Fruit fly (Drosophila melanogaster) whole organism, embryonic: Measurements from ENCODE around the gene CG2256.
A peak's percentile ranks its signal among the peaks of the same experiment; 100 is the strongest.

Source experiments
- ATbp ChIP-seq: fragments of 200-800 bp; sonication (Bioruptor generic); optimal IDR thresholded peaks from 2 replicates; lab custom pipeline; 2017; ENCODE audit warnings: missing biosample characterization, mild to moderate bottlenecking, missing genetic modification characterization, missing genetic modification reagents
- BEAF-32 ChIP-seq: fragments of 200-800 bp; sonication (Bioruptor generic); optimal IDR thresholded peaks from 3 replicates; lab custom pipeline; 2017; ENCODE audit warnings: missing biosample characterization, missing genetic modification characterization, mild to moderate bottlenecking, moderate library complexity, missing genetic modification reagents
- CG11247 ChIP-seq: fragments of 200-800 bp; sonication (Bioruptor generic); IDR thresholded peaks from 2 replicates; pipeline ENCODE4 v1.3.6; 2022; ENCODE audit warnings: missing biosample characterization, missing genetic modification characterization
- CG12104 ChIP-seq: fragments of 200-800 bp; sonication (Bioruptor generic); optimal IDR thresholded peaks from 3 replicates; lab custom pipeline; 2016; ENCODE audit warnings: missing biosample characterization, missing genetic modification characterization
- CG12299 ChIP-seq: fragments of 200-800 bp; sonication (Bioruptor generic); optimal IDR thresholded peaks from 2 replicates; lab custom pipeline; 2018; ENCODE audit warnings: missing biosample characterization, mild to moderate bottlenecking, missing genetic modification characterization
- CG12659 ChIP-seq: fragments of 200-800 bp; sonication (Bioruptor generic); optimal IDR thresholded peaks from 3 replicates; lab custom pipeline; 2017; ENCODE audit warnings: mild to moderate bottlenecking, missing biosample characterization, missing genetic modification reagents, missing genetic modification characterization
- CG13287 ChIP-seq: fragments of 200-800 bp; sonication (Bioruptor generic); IDR thresholded peaks from 2 replicates; pipeline ENCODE4 v1.3.6; 2022; ENCODE audit warnings: missing biosample characterization, missing genetic modification characterization; ENCODE audit not compliant: partially characterized antibody
- CG13424 ChIP-seq: fragments of 200-800 bp; sonication (Bioruptor generic); optimal IDR thresholded peaks from 2 replicates; lab custom pipeline; 2019; ENCODE audit warnings: missing biosample characterization, mild to moderate bottlenecking, missing genetic modification characterization, moderate library complexity
- CG1647 ChIP-seq: fragments of 200-800 bp; sonication (Bioruptor generic); optimal IDR thresholded peaks from 3 replicates; lab custom pipeline; 2016; ENCODE audit warnings: missing biosample characterization, missing genetic modification characterization
- CG17359 ChIP-seq: fragments of 200-800 bp; sonication (Bioruptor generic); optimal IDR thresholded peaks from 3 replicates; lab custom pipeline; 2018; ENCODE audit warnings: missing biosample characterization, mild to moderate bottlenecking, missing genetic modification characterization, moderate library complexity
- CG17361 ChIP-seq: fragments of 200-800 bp; sonication (Bioruptor generic); IDR thresholded peaks from 3 replicates; pipeline ENCODE4 v1.3.6; 2022; ENCODE audit warnings: missing biosample characterization, missing genetic modification characterization
- CG17385 ChIP-seq: fragments of 200-800 bp; sonication (Bioruptor generic); optimal IDR thresholded peaks from 3 replicates; lab custom pipeline; 2018; ENCODE audit warnings: missing biosample characterization, mild to moderate bottlenecking, missing genetic modification characterization
- CG2199 ChIP-seq: fragments of 200-800 bp; sonication (Bioruptor generic); IDR thresholded peaks from 3 replicates; pipeline ENCODE4 v1.3.6; 2022; ENCODE audit warnings: missing biosample characterization, missing genetic modification characterization
- CG2678 ChIP-seq: fragments of 200-800 bp; sonication (Bioruptor generic); optimal IDR thresholded peaks from 3 replicates; lab custom pipeline; 2019; ENCODE audit warnings: missing biosample characterization, mild to moderate bottlenecking, missing genetic modification characterization, moderate library complexity
- CG30403 ChIP-seq: fragments of 200-800 bp; sonication (Bioruptor generic); optimal IDR thresholded peaks from 3 replicates; lab custom pipeline; 2016; ENCODE audit warnings: missing biosample characterization, missing genetic modification characterization
- CG3281 ChIP-seq: fragments of 200-800 bp; sonication (Bioruptor generic); optimal IDR thresholded peaks from 3 replicates; lab custom pipeline; 2017; ENCODE audit warnings: missing biosample characterization, mild to moderate bottlenecking, missing genetic modification characterization
- CG34422 ChIP-seq: fragments of 200-800 bp; sonication (Bioruptor generic); IDR thresholded peaks from 3 replicates; pipeline ENCODE4 v1.3.6; 2022; ENCODE audit warnings: missing biosample characterization, missing genetic modification characterization
- CG4820 ChIP-seq: fragments of 200-800 bp; sonication (Bioruptor generic); optimal IDR thresholded peaks from 3 replicates; lab custom pipeline; 2016; ENCODE audit warnings: missing biosample characterization, missing genetic modification characterization
- CG8924 ChIP-seq: fragments of 200-800 bp; optimal IDR thresholded peaks from 3 replicates; lab custom pipeline; 2019; ENCODE audit warnings: missing biosample characterization, mild to moderate bottlenecking, missing genetic modification characterization, moderate library complexity
- CG9437 ChIP-seq: fragments of 200-800 bp; sonication (Bioruptor generic); optimal IDR thresholded peaks from 2 replicates; lab custom pipeline; 2018; ENCODE audit warnings: missing biosample characterization, mild to moderate bottlenecking, missing genetic modification characterization
- CG9876 ChIP-seq: fragments of 200-800 bp; sonication (Bioruptor generic); optimal IDR thresholded peaks from 2 replicates; lab custom pipeline; 2016; ENCODE audit warnings: missing biosample characterization, missing genetic modification characterization
- CoRest ChIP-seq: fragments of 200-800 bp; sonication (Bioruptor generic); optimal IDR thresholded peaks from 3 replicates; lab custom pipeline; 2018; ENCODE audit warnings: missing biosample characterization, mild to moderate bottlenecking, missing genetic modification characterization, moderate library complexity
- D ChIP-seq, 2 experiments: fragments of 200-800 bp in 1 of 2; fragments of >200 bp in 1 of 2; sonication (Bioruptor generic) in 1 of 2; optimal IDR thresholded peaks; 2 replicates in 1 of 2; 3 replicates in 1 of 2; lab custom pipeline; 2017; ENCODE audit warnings: mild to moderate bottlenecking in 1 of 2, missing biosample characterization in 1 of 2, missing genetic modification characterization in 1 of 2, missing genetic modification reagents in 1 of 2
- D19A ChIP-seq: fragments of 200-800 bp; optimal IDR thresholded peaks from 3 replicates; lab custom pipeline; 2019; ENCODE audit warnings: missing biosample characterization, mild to moderate bottlenecking, missing genetic modification characterization, moderate library complexity
- Drgx ChIP-seq: fragments of 200-800 bp; sonication (Bioruptor generic); IDR thresholded peaks from 2 replicates; pipeline ENCODE4 v1.3.6; 2022; ENCODE audit warnings: missing biosample characterization, missing genetic modification characterization
- E2f1 ChIP-seq: fragments of 200-800 bp; sonication (Bioruptor generic); IDR thresholded peaks from 2 replicates; pipeline ENCODE4 v1.3.6; 2022; ENCODE audit warnings: missing biosample characterization, missing genetic modification characterization
- E2f2 ChIP-seq: fragments of 200-800 bp; sonication (Bioruptor generic); IDR thresholded peaks from 2 replicates; pipeline ENCODE4 v1.3.6; 2022; ENCODE audit warnings: missing biosample characterization, missing genetic modification characterization
- Lim3 ChIP-seq: fragments of 200-800 bp; sonication (Bioruptor generic); IDR thresholded peaks from 2 replicates; pipeline ENCODE4 v1.3.6; 2022; ENCODE audit warnings: missing biosample characterization, missing genetic modification characterization
- MESR4 ChIP-seq: fragments of 200-800 bp; sonication (Bioruptor generic); optimal IDR thresholded peaks from 2 replicates; lab custom pipeline; 2018; ENCODE audit warnings: missing biosample characterization, mild to moderate bottlenecking, missing genetic modification characterization, moderate library complexity
- Med ChIP-seq: fragments of 200-800 bp; sonication (Bioruptor generic); peaks from one replicate; lab custom pipeline; 2016; ENCODE audit warnings: missing biosample characterization, missing genetic modification characterization, mild to moderate bottlenecking, inconsistent platforms, moderate library complexity
- PHDP ChIP-seq: fragments of 200-800 bp; sonication (Bioruptor generic); optimal IDR thresholded peaks from 3 replicates; lab custom pipeline; 2018; ENCODE audit warnings: missing biosample characterization, mild to moderate bottlenecking, missing genetic modification characterization, moderate library complexity
- Trl ChIP-seq, 3 experiments: fragments of >200 bp in 2 of 3; fragments of 200-800 bp in 1 of 3; sonication (Bioruptor generic) in 1 of 3; optimal IDR thresholded peaks; 2 replicates in 1 of 3; 3 replicates in 2 of 3; lab custom pipeline; 2016 to 2017; ENCODE audit warnings: missing biosample characterization in 1 of 3, missing genetic modification characterization in 1 of 3
- YL-1 ChIP-seq: fragments of 200-800 bp; sonication (Bioruptor generic); optimal IDR thresholded peaks from 3 replicates; lab custom pipeline; 2017; ENCODE audit warnings: missing biosample characterization, mild to moderate bottlenecking, missing genetic modification characterization
- bab2 ChIP-seq: fragments of 200-800 bp; sonication (Bioruptor generic); optimal IDR thresholded peaks from 2 replicates; lab custom pipeline; 2016; ENCODE audit warnings: missing biosample characterization, missing genetic modification characterization
- bsh ChIP-seq, 2 experiments: fragments of 200-800 bp; sonication (Bioruptor generic); optimal IDR thresholded peaks; 2 replicates each; lab custom pipeline; 2017 to 2018; ENCODE audit warnings: mild to moderate bottlenecking in 2 of 2, missing biosample characterization in 2 of 2, missing genetic modification characterization in 2 of 2, moderate library complexity in 1 of 2
- eve ChIP-seq, 2 experiments: fragments of >200 bp; optimal IDR thresholded peaks; 2 replicates each; lab custom pipeline; 2017; ENCODE audit warnings: missing biosample characterization in 2 of 2, missing genetic modification characterization in 2 of 2
- lov ChIP-seq, 2 experiments: fragments of 200-800 bp in 1 of 2; fragments of >200 bp in 1 of 2; sonication (Bioruptor generic) in 1 of 2; IDR thresholded peaks in 1 of 2; optimal IDR thresholded peaks in 1 of 2; 2 replicates in 1 of 2; 3 replicates in 1 of 2; pipeline versions ENCODE4 v1.3.6 to Lab custom; 2017 to 2022; ENCODE audit warnings: missing biosample characterization in 1 of 2, missing genetic modification characterization in 1 of 2
- nerfin-1 ChIP-seq: fragments of 200-800 bp; sonication (Bioruptor generic); optimal IDR thresholded peaks from 3 replicates; lab custom pipeline; 2019; ENCODE audit warnings: missing biosample characterization, mild to moderate bottlenecking, missing genetic modification characterization, moderate library complexity
- onecut ChIP-seq: fragments of 200-800 bp; sonication (Bioruptor generic); IDR thresholded peaks from 2 replicates; pipeline ENCODE4 v1.3.6; 2022; ENCODE audit warnings: missing biosample characterization, missing genetic modification characterization
- pfk ChIP-seq: fragments of 200-800 bp; sonication (Bioruptor generic); optimal IDR thresholded peaks from 2 replicates; lab custom pipeline; 2018; ENCODE audit warnings: missing biosample characterization, mild to moderate bottlenecking, missing genetic modification characterization, moderate library complexity
- psq ChIP-seq: fragments of 200-800 bp; sonication (Bioruptor generic); optimal IDR thresholded peaks from 2 replicates; lab custom pipeline; 2017; ENCODE audit warnings: missing biosample characterization, missing genetic modification characterization
- ro ChIP-seq: fragments of 200-800 bp; sonication (Bioruptor generic); IDR thresholded peaks from 2 replicates; pipeline ENCODE4 v1.3.6; 2022; ENCODE audit warnings: missing biosample characterization, missing genetic modification characterization
- sens ChIP-seq: fragments of 200-800 bp; sonication (Bioruptor generic); peaks from one replicate; lab custom pipeline; 2016; ENCODE audit warnings: missing biosample characterization, missing genetic modification characterization
- sr ChIP-seq: fragments of 200-800 bp; sonication (Bioruptor generic); IDR thresholded peaks from 3 replicates; pipeline ENCODE4 v1.3.6; 2022; ENCODE audit warnings: missing biosample characterization, missing genetic modification characterization
- unc-4 ChIP-seq: fragments of 200-800 bp; sonication (Bioruptor generic); IDR thresholded peaks from 2 replicates; pipeline ENCODE4 v1.3.6; 2022; ENCODE audit warnings: missing biosample characterization, missing genetic modification characterization; ENCODE audit not compliant: partially characterized antibody

Gene CG2256

DNA sequence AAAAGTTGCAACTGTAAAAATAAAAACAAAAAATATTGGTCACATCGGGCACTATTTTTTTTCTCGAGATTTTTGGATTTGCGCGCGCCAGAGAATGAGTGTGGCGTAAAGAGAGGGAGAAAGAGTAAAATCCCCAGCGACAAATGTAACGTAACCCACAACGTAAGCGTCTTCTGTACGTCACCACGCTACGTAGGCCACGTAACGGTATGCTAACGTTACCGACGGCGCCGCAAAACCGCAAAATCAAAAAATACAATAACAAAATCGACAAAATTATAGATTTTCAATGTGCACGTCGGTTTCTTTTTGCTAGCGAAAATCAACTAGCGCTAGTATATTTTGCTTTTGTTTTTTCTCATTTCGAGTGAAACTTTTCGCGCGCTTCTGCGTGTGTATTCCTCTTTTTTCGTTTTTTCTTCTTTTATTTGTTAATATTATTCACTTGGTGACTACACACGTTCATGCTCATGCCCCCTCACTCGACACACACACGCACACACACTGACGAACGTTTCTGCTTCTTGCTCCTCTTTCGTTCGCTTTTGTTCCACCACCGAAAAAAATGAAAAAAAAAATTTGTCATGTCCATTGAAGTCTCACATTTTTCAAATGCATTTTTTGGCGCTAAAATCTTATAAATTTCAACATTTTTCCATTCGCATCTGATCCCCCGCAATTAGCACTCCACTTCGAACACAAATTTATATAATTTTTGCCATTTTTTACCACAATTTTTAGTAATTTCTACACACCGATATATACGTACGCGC lies 26.7 kb downstream of the CG2256 start:
- TF ChIP-seq CG3281 (peak; percentile 0), BEAF-32 (no peak), ro (no peak), bsh (GFP tag; optimal IDR thresholded peaks at IDR 0.05; lab: Kevin White, UChicago) (peak in 1 of 2 experiments; percentile 6), CG13424 (tag; lab: Kevin White, UChicago) (peak; percentile 7), Med (GFP tag; lab: Kevin White, UChicago) (peak; percentile 68), YL-1 (GFP tag; lab: Kevin White, UChicago) (peak; percentile 42), CG17385 (GFP tag; lab: Kevin White, UChicago) (peak; percentile 92), E2f1 (GFP tag; lab: Robert Waterston, UW) (no peak), unc-4 (GFP tag; lab: Robert Waterston, UW) (0 out of 2 replicates have a peak, but pooled peaks have one; percentile 24), CG13287 (GFP tag; lab: Robert Waterston, UW) (no peak), Trl (optimal IDR thresholded peaks at IDR 0.05; lab: Kevin White, UChicago) (peak; percentile 40 to 47), Trl (GFP tag; optimal IDR thresholded peaks at IDR 0.05; lab: Kevin White, UChicago) (no peak), CG12299 (tag; lab: Kevin White, UChicago) (peak; percentile 8), bab2 (GFP tag; lab: Kevin White, UChicago) (no peak), CG34422 (peak; percentile 40; the same call in 1 of the 3 replicates), CG9437 (GFP tag; lab: Kevin White, UChicago) (peak; percentile 99), sens (GFP tag; lab: Kevin White, UChicago) (peak; percentile 42), psq (GFP tag; lab: Kevin White, UChicago) (peak; percentile 20), MESR4 (GFP tag; lab: Kevin White, UChicago) (peak; percentile 11), CG17361 (GFP tag; lab: Robert Waterston, UW) (0 out of 3 replicates have a peak, but pooled peaks have one; percentile 7), CG2678 (tag; lab: Kevin White, UChicago) (peak; percentile 21), Drgx (0 out of 2 replicates have a peak, but pooled peaks have one; percentile 19), CoRest (tag; lab: Kevin White, UChicago) (peak; percentile 11), D (optimal IDR thresholded peaks at IDR 0.05; lab: Kevin White, UChicago) (no peak), D (GFP tag; optimal IDR thresholded peaks at IDR 0.05; lab: Kevin White, UChicago) (peak; percentile 3), E2f2 (GFP tag; lab: Robert Waterston, UW) (peak; percentile 46), eve (GFP tag; optimal IDR thresholded peaks at IDR 0.05; lab: Kevin White, UChicago) (peak in 1 of 2 experiments; percentile 29), ATbp (no peak), CG12659 (GFP tag; lab: Kevin White, UChicago) (peak; percentile 28), CG8924 (peak; percentile 56), CG17359 (tag; lab: Kevin White, UChicago) (peak; percentile 22), D19A (peak; percentile 31)

DNA sequence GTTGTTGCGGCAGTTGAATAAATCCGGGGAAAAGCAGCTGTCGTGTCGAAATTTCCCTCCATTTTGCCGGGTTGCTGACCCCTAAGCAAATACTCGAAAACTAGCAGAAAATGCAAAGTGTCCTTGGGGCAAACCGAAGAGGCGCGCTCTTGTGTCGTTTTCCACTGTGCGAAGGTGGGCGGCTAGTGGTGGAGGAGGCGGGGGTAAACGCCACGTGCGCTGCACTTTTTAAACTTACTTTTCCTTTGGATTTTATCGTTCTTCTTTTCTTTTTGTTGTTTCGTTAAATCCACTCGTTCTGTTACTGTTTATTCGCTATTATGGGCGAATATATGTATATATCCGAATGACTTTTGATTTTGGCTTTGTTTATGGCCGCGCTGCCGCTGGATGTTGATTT lies 27.4 kb downstream of the CG2256 start:
- TF ChIP-seq pfk (GFP tag; lab: Kevin White, UChicago) (no peak), lov (optimal IDR thresholded peaks at IDR 0.05; lab: Kevin White, UChicago) (no peak), lov (GFP tag; IDR thresholded peaks at IDR 0.05; lab: Robert Waterston, UW) (no peak), CG2199 (GFP tag; lab: Robert Waterston, UW) (0 out of 3 replicates have a peak, but pooled peaks have one; percentile 13), CG1647 (GFP tag; lab: Kevin White, UChicago) (no peak), onecut (GFP tag; lab: Robert Waterston, UW) (no peak), CG30403 (GFP tag; lab: Kevin White, UChicago) (no peak), PHDP (tag; lab: Kevin White, UChicago) (no peak), nerfin-1 (tag; lab: Kevin White, UChicago) (peak; percentile 20), CG34422 (peak; percentile 17; the same call in 1 of the 3 replicates), CG4820 (no peak), CG12104 (GFP tag; lab: Kevin White, UChicago) (no peak), CG9876 (GFP tag; lab: Kevin White, UChicago) (no peak), CG11247 (GFP tag; lab: Robert Waterston, UW) (no peak), sr (GFP tag; lab: Robert Waterston, UW) (peak; percentile 26; the same call in 1 of the 3 replicates), Lim3 (GFP tag; lab: Robert Waterston, UW) (no peak)
- TF ChIP-seq, all 482 proteins: peak for 4
